Fruit fly (Drosophila melanogaster) whole organism, adult: Measurements from ENCODE around the gene Jhbp13.

Experiments
- CG12768 ChIP-seq: fragments of 200-800 bp; sonication (Bioruptor generic); optimal IDR thresholded peaks from 2 replicates; lab custom pipeline; 2017; ENCODE audit warnings: missing biosample characterization, missing genetic modification characterization, mild to moderate bottlenecking, moderate library complexity, missing genetic modification reagents
- CG7045 ChIP-seq: fragments of 200-800 bp; sonication (Bioruptor generic); optimal IDR thresholded peaks from 2 replicates; lab custom pipeline; 2017; ENCODE audit warnings: missing biosample characterization, mild to moderate bottlenecking, missing genetic modification characterization
- CG7101 ChIP-seq: fragments of 200-800 bp; sonication (Bioruptor generic); optimal IDR thresholded peaks from 2 replicates; lab custom pipeline; 2018; ENCODE audit warnings: missing biosample characterization, mild to moderate bottlenecking, missing genetic modification characterization, moderate library complexity
- Crg-1 ChIP-seq: fragments of 200-800 bp; sonication (Bioruptor generic); optimal IDR thresholded peaks from 2 replicates; lab custom pipeline; 2016; ENCODE audit warnings: missing biosample characterization, missing genetic modification characterization
- Hr96 ChIP-seq: fragments of 200-800 bp; sonication (Bioruptor generic); optimal IDR thresholded peaks from 2 replicates; lab custom pipeline; 2016; ENCODE audit warnings: missing biosample characterization, missing genetic modification characterization
- cic ChIP-seq: fragments of 200-800 bp; sonication (Bioruptor generic); optimal IDR thresholded peaks from 2 replicates; lab custom pipeline; 2017; ENCODE audit warnings: missing biosample characterization, mild to moderate bottlenecking, missing genetic modification characterization, moderate library complexity
- cnc ChIP-seq, 2 experiments: fragments of >200 bp; optimal IDR thresholded peaks; 2 replicates each; lab custom pipeline; 2017
- kay ChIP-seq: fragments of 200-800 bp; sonication (Bioruptor generic); peaks from one replicate; lab custom pipeline; 2016; ENCODE audit warnings: missing biosample characterization, missing genetic modification characterization, borderline replicate concordance
- pad ChIP-seq: fragments of 200-800 bp; sonication (Bioruptor generic); optimal IDR thresholded peaks from 3 replicates; lab custom pipeline; 2017; ENCODE audit warnings: missing biosample characterization, missing genetic modification characterization, mild to moderate bottlenecking, moderate library complexity, missing genetic modification reagents
- toe ChIP-seq: fragments of 200-800 bp; sonication (Bioruptor generic); optimal IDR thresholded peaks from 2 replicates; lab custom pipeline; 2016; ENCODE audit warnings: missing biosample characterization, missing genetic modification characterization

dm6 chr2L:13190534-13190933 is 49.3 kb upstream of the Jhbp13 start:
- no peak for TF ChIP-seq kay (GFP tag; lab: Kevin White, UChicago)
- TF ChIP-seq cic (GFP tag; lab: Kevin White, UChicago), result peak; percentile 95
- no peak for TF ChIP-seq Crg-1 (GFP tag; lab: Kevin White, UChicago)
- TF ChIP-seq cnc (optimal IDR thresholded peaks at IDR 0.05; lab: Kevin White, UChicago), result no peak
- TF ChIP-seq toe (GFP tag; lab: Kevin White, UChicago), result no peak
- TF ChIP-seq pad, result peak; percentile 55
- peak; percentile 26 for TF ChIP-seq CG7045 (GFP tag; lab: Kevin White, UChicago)
- peak; percentile 52 for TF ChIP-seq CG7101 (tag; lab: Kevin White, UChicago)
- TF ChIP-seq CG12768, result peak; percentile 81
- no peak for TF ChIP-seq Hr96 (GFP tag; lab: Kevin White, UChicago)
